Fruit fly (Drosophila melanogaster): ENCODE results near the gene CG33689.

The CG33689 gene

dm6 chr3L:16160420-16161069 lies 39.5 kb upstream of the CG33689 start (continued):
- TF ChIP-seq pnt (GFP tag; optimal IDR thresholded peaks at IDR 0.05) = peak; percentile 44
- peak; percentile 65 for TF ChIP-seq CG17385 (GFP tag; optimal IDR thresholded peaks at IDR 0.05)
- peak; percentile 69 for TF ChIP-seq Rfx (GFP tag; IDR thresholded peaks at IDR 0.05)
- TF ChIP-seq dmrt99B (tag; optimal IDR thresholded peaks at IDR 0.05) = peak; percentile 71
- TF ChIP-seq CG2889 (GFP tag; IDR thresholded peaks at IDR 0.05) = no peak
- 0 out of 2 replicates have a peak, but pooled peaks have one; percentile 3 for TF ChIP-seq ranshi (GFP tag; IDR thresholded peaks at IDR 0.05)
- peak; percentile 64 for TF ChIP-seq D19A (tag; optimal IDR thresholded peaks at IDR 0.05)
- TF ChIP-seq CG8359 (GFP tag; optimal IDR thresholded peaks at IDR 0.05; ENCODE audit: borderline replicate concordance) = no peak
- TF ChIP-seq mirr (GFP tag; optimal IDR thresholded peaks at IDR 0.05) = peak; percentile 53
- peak; percentile 48; the same call in 1 of the 2 replicates for TF ChIP-seq sisA (GFP tag; IDR thresholded peaks at IDR 0.05)
- no peak for TF ChIP-seq HmgD (GFP tag; optimal IDR thresholded peaks at IDR 0.05)
- peak; percentile 7 for TF ChIP-seq twi (tag; optimal IDR thresholded peaks at IDR 0.05)
- TF ChIP-seq CG13624 (GFP tag; optimal IDR thresholded peaks at IDR 0.05) = peak; percentile 49
- TF ChIP-seq Atf-2 (GFP tag; optimal IDR thresholded peaks at IDR 0.05) = peak; percentile 35
- no peak for TF ChIP-seq pan (optimal IDR thresholded peaks at IDR 0.05)
- peak in 1 of 2 experiments; percentile 57 for TF ChIP-seq pan (GFP tag; optimal IDR thresholded peaks at IDR 0.05 in 1 of 2, IDR thresholded peaks at IDR 0.05 in 1 of 2)
- no peak; the same call in 2 of the 3 replicates for TF ChIP-seq so (GFP tag; IDR thresholded peaks at IDR 0.05)
- TF ChIP-seq CG32772 (GFP tag; IDR thresholded peaks at IDR 0.05) = no peak
- no peak for TF ChIP-seq p53 (GFP tag; optimal IDR thresholded peaks at IDR 0.05)
- TF ChIP-seq h (optimal IDR thresholded peaks at IDR 0.05) = no peak
- TF ChIP-seq CrebB (tag; optimal IDR thresholded peaks at IDR 0.05) = no peak
- TF ChIP-seq stc (GFP tag; IDR thresholded peaks at IDR 0.05) = no peak; the same call in 1 of the 2 replicates
- TF ChIP-seq CG7928 (GFP tag; optimal IDR thresholded peaks at IDR 0.05) = peak; percentile 15
- TF ChIP-seq danr (GFP tag; IDR thresholded peaks at IDR 0.05) = 0 out of 2 replicates have a peak, but pooled peaks have one; percentile 15
- no peak for TF ChIP-seq CG3838 (GFP tag; optimal IDR thresholded peaks at IDR 0.05)
- no peak for TF ChIP-seq ac (GFP tag; optimal IDR thresholded peaks at IDR 0.05)
- peak; percentile 77 for TF ChIP-seq CG3281 (GFP tag; optimal IDR thresholded peaks at IDR 0.05)
- peak; percentile 86 for TF ChIP-seq CG18599 (GFP tag; optimal IDR thresholded peaks at IDR 0.05)
- TF ChIP-seq Sin3A (optimal IDR thresholded peaks at IDR 0.05) = no peak
- TF ChIP-seq CG4282 (GFP tag; optimal IDR thresholded peaks at IDR 0.05) = no peak
- peak; percentile 37 for TF ChIP-seq crc (GFP tag; optimal IDR thresholded peaks at IDR 0.05)
- TF ChIP-seq Sry-δ (GFP tag; optimal IDR thresholded peaks at IDR 0.05) = peak; percentile 3
- TF ChIP-seq Ets65A (GFP tag) = peak; percentile 96
- TF ChIP-seq CG17328 (GFP tag; IDR thresholded peaks at IDR 0.05) = no peak
- TF ChIP-seq crp (GFP tag; optimal IDR thresholded peaks at IDR 0.05) = no peak
- TF ChIP-seq CG14014 (GFP tag; IDR thresholded peaks at IDR 0.05) = peak; percentile 43
- peak; percentile 42 for TF ChIP-seq her (GFP tag; optimal IDR thresholded peaks at IDR 0.05)
- TF ChIP-seq CG12744 (GFP tag; optimal IDR thresholded peaks at IDR 0.05) = no peak
- no peak for TF ChIP-seq gsb (GFP tag; IDR thresholded peaks at IDR 0.05)
- TF ChIP-seq Side (GFP tag; optimal IDR thresholded peaks at IDR 0.05) = peak; percentile 55
- TF ChIP-seq CG10431 (GFP tag; optimal IDR thresholded peaks at IDR 0.05) = no peak
- TF ChIP-seq CG10565 (GFP tag; optimal IDR thresholded peaks at IDR 0.05) = no peak
- peak; percentile 33; the same call in 1 of the 3 replicates for TF ChIP-seq CG34422 (GFP tag; IDR thresholded peaks at IDR 0.05)
- TF ChIP-seq ftz-f1 (GFP tag; optimal IDR thresholded peaks at IDR 0.05) = peak; percentile 11
- no peak for TF ChIP-seq CG2199 (GFP tag; IDR thresholded peaks at IDR 0.05)
- no peak for TF ChIP-seq inv (GFP tag; IDR thresholded peaks at IDR 0.05; ENCODE audit: partially characterized antibody)
- TF ChIP-seq CG2712 (tag; optimal IDR thresholded peaks at IDR 0.05) = peak; percentile 56
- TF ChIP-seq fd96Cb (tag; optimal IDR thresholded peaks at IDR 0.05) = peak; percentile 58
- peak; percentile 22 for TF ChIP-seq jing (GFP tag; optimal IDR thresholded peaks at IDR 0.05)
- no peak for TF ChIP-seq CG33213 (GFP tag; optimal IDR thresholded peaks at IDR 0.05)
- TF ChIP-seq CG11696 (GFP tag; IDR thresholded peaks at IDR 0.05) = no peak
- no peak for TF ChIP-seq corto (GFP tag; optimal IDR thresholded peaks at IDR 0.05)
